Worm (Caenorhabditis elegans) whole organism, L3 larva: ENCODE measurements around the gene amt-2.

Experiments
- R02D3.7 ChIP-seq: fragments of 150-350 bp; optimal IDR thresholded peaks from 2 replicates; lab custom pipeline; 2014; ENCODE audit warnings: missing biosample characterization, missing genetic modification characterization
- ZK546.5 ChIP-seq: sonication (generic microtip); optimal IDR thresholded peaks from 2 replicates; lab custom pipeline; 2017; ENCODE audit warnings: missing biosample characterization, missing genetic modification characterization
- ama-1 ChIP-seq: fragments of 150-350 bp; optimal IDR thresholded peaks from 2 replicates; lab custom pipeline; 2018
- ceh-16 ChIP-seq: sonication (generic microtip); optimal IDR thresholded peaks from 2 replicates; lab custom pipeline; 2017; ENCODE audit warnings: missing biosample characterization, missing genetic modification characterization
- ceh-28 ChIP-seq: fragments of 150-350 bp; optimal IDR thresholded peaks from 2 replicates; lab custom pipeline; 2014; ENCODE audit warnings: missing biosample characterization, missing genetic modification reagents, missing genetic modification characterization
- ceh-82 ChIP-seq: fragments of 150-350 bp; optimal IDR thresholded peaks from 2 replicates; lab custom pipeline; 2014; ENCODE audit warnings: missing biosample characterization, missing genetic modification characterization
- ceh-9 ChIP-seq: sonication (generic microtip); optimal IDR thresholded peaks from 2 replicates; lab custom pipeline; 2018; ENCODE audit warnings: missing biosample characterization, missing genetic modification characterization
- daf-12 ChIP-seq: fragments of 150-350 bp; optimal IDR thresholded peaks from 2 replicates; lab custom pipeline; 2014; ENCODE audit warnings: missing biosample characterization, missing genetic modification reagents, missing genetic modification characterization
- egl-27 ChIP-seq: sonication (generic microtip); optimal IDR thresholded peaks from 4 replicates; lab custom pipeline; 2017; ENCODE audit warnings: missing biosample characterization, missing genetic modification reagents, missing genetic modification characterization
- egl-5 ChIP-seq: fragments of 150-350 bp; optimal IDR thresholded peaks from 2 replicates; lab custom pipeline; 2017; ENCODE audit warnings: missing biosample characterization, missing genetic modification reagents, missing genetic modification characterization, inconsistent platforms
- elt-1 ChIP-seq: fragments of 150-350 bp; optimal IDR thresholded peaks from 2 replicates; lab custom pipeline; 2014; ENCODE audit warnings: missing biosample characterization, missing genetic modification characterization
- elt-2 ChIP-seq: sonication (generic microtip); optimal IDR thresholded peaks from 2 replicates; lab custom pipeline; 2016; ENCODE audit warnings: missing genetic modification reagents, mild to moderate bottlenecking, missing genetic modification characterization, missing compliant biosample characterization
- elt-3 ChIP-seq, 3 experiments: fragments of 150-350 bp in 1 of 3; sonication (generic microtip) in 2 of 3; optimal IDR thresholded peaks; 2 replicates in 2 of 3; 4 replicates in 1 of 3; lab custom pipeline; 2014 to 2017; ENCODE audit warnings: missing biosample characterization in 3 of 3, missing genetic modification characterization in 3 of 3
- fkh-10 ChIP-seq: sonication (generic microtip); optimal IDR thresholded peaks from 2 replicates; lab custom pipeline; 2017; ENCODE audit warnings: missing biosample characterization, missing genetic modification reagents, missing genetic modification characterization
- fkh-2 ChIP-seq: fragments of 150-350 bp; optimal IDR thresholded peaks from 2 replicates; lab custom pipeline; 2014; ENCODE audit warnings: missing biosample characterization, missing genetic modification reagents, missing genetic modification characterization
- fos-1 ChIP-seq: fragments of 150-350 bp; optimal IDR thresholded peaks from 2 replicates; lab custom pipeline; 2014; ENCODE audit warnings: missing biosample characterization, missing genetic modification characterization
- hmg-11 ChIP-seq: sonication (generic microtip); optimal IDR thresholded peaks from 2 replicates; lab custom pipeline; 2016; ENCODE audit warnings: missing genetic modification characterization, missing compliant biosample characterization
- jun-1 ChIP-seq: fragments of 150-350 bp; optimal IDR thresholded peaks from 2 replicates; lab custom pipeline; 2014; ENCODE audit warnings: missing biosample characterization, missing genetic modification reagents, missing genetic modification characterization
- lin-15B ChIP-seq: fragments of 150-350 bp; optimal IDR thresholded peaks from 2 replicates; lab custom pipeline; 2014; ENCODE audit warnings: missing biosample characterization, missing genetic modification characterization
- mdl-1 ChIP-seq: fragments of 150-350 bp; optimal IDR thresholded peaks from 2 replicates; lab custom pipeline; 2014; ENCODE audit warnings: missing biosample characterization, missing genetic modification characterization
- mml-1 ChIP-seq: fragments of 150-350 bp; sonication (generic microtip); optimal IDR thresholded peaks from 3 replicates; lab custom pipeline; 2014; ENCODE audit warnings: missing biosample characterization, missing genetic modification characterization
- nfya-1 ChIP-seq: sonication (generic microtip); optimal IDR thresholded peaks from 2 replicates; lab custom pipeline; 2017; ENCODE audit warnings: missing genetic modification characterization, mild to moderate bottlenecking, missing compliant biosample characterization, antibody characterized with exemption, moderate library complexity; ENCODE audit not compliant: insufficient read depth
- nhr-11 ChIP-seq: fragments of 150-350 bp; optimal IDR thresholded peaks from 2 replicates; lab custom pipeline; 2014; ENCODE audit warnings: missing biosample characterization, missing genetic modification characterization
- nhr-12 ChIP-seq: fragments of 150-350 bp; optimal IDR thresholded peaks from 2 replicates; lab custom pipeline; 2014; ENCODE audit warnings: missing biosample characterization, missing genetic modification characterization
- nhr-23 ChIP-seq: fragments of 150-350 bp; optimal IDR thresholded peaks from 2 replicates; lab custom pipeline; 2014; ENCODE audit warnings: missing biosample characterization, missing genetic modification reagents, missing genetic modification characterization
- nhr-25 ChIP-seq: sonication (generic microtip); optimal IDR thresholded peaks from 2 replicates; lab custom pipeline; 2017; ENCODE audit warnings: missing biosample characterization, missing genetic modification characterization
- nhr-28 ChIP-seq: fragments of 150-350 bp; optimal IDR thresholded peaks from 2 replicates; lab custom pipeline; 2014; ENCODE audit warnings: missing biosample characterization, missing genetic modification characterization
- nhr-43 ChIP-seq: sonication (generic microtip); optimal IDR thresholded peaks from 2 replicates; lab custom pipeline; 2016; ENCODE audit warnings: mild to moderate bottlenecking, missing genetic modification characterization, missing compliant biosample characterization; ENCODE audit not compliant: poor library complexity, severe bottlenecking
- nhr-76 ChIP-seq: fragments of 150-350 bp; sonication (generic microtip); optimal IDR thresholded peaks from 5 replicates; lab custom pipeline; 2014; ENCODE audit warnings: missing biosample characterization, missing genetic modification characterization
- nhr-77 ChIP-seq: fragments of 150-350 bp; optimal IDR thresholded peaks from 2 replicates; lab custom pipeline; 2014; ENCODE audit warnings: missing biosample characterization, missing genetic modification characterization
- pha-4 ChIP-seq: fragments of 150-350 bp; optimal IDR thresholded peaks from 2 replicates; lab custom pipeline; 2014; ENCODE audit warnings: missing biosample characterization, missing genetic modification reagents, missing genetic modification characterization
- sea-2 ChIP-seq: fragments of 150-350 bp; sonication (generic microtip); optimal IDR thresholded peaks from 4 replicates; lab custom pipeline; 2014; ENCODE audit warnings: missing biosample characterization, missing genetic modification reagents, missing genetic modification characterization
- skn-1 ChIP-seq: fragments of 150-350 bp; optimal IDR thresholded peaks from 2 replicates; lab custom pipeline; 2014; ENCODE audit warnings: missing biosample characterization, missing genetic modification characterization
- snpc-4 ChIP-seq: fragments of 150-350 bp; optimal IDR thresholded peaks from 2 replicates; lab custom pipeline; 2014; ENCODE audit warnings: missing biosample characterization, missing genetic modification characterization
- tbx-2 ChIP-seq: sonication (generic microtip); optimal IDR thresholded peaks from 2 replicates; lab custom pipeline; 2016; ENCODE audit warnings: mild to moderate bottlenecking, missing genetic modification characterization, missing compliant biosample characterization
- unc-62 ChIP-seq: fragments of 150-350 bp; sonication (generic microtip); optimal IDR thresholded peaks from 4 replicates; lab custom pipeline; 2014; ENCODE audit warnings: missing biosample characterization, missing genetic modification reagents, missing genetic modification characterization
- zag-1 ChIP-seq: fragments of 150-350 bp; optimal IDR thresholded peaks from 2 replicates; lab custom pipeline; 2014; ENCODE audit warnings: missing biosample characterization, missing genetic modification characterization
- ztf-11 ChIP-seq: fragments of 150-350 bp; optimal IDR thresholded peaks from 2 replicates; lab custom pipeline; 2014; ENCODE audit warnings: missing biosample characterization, missing genetic modification characterization
- ztf-4 ChIP-seq: fragments of 150-350 bp; optimal IDR thresholded peaks from 2 replicates; lab custom pipeline; 2014; ENCODE audit warnings: missing biosample characterization, missing genetic modification characterization

Gene amt-2

DNA sequence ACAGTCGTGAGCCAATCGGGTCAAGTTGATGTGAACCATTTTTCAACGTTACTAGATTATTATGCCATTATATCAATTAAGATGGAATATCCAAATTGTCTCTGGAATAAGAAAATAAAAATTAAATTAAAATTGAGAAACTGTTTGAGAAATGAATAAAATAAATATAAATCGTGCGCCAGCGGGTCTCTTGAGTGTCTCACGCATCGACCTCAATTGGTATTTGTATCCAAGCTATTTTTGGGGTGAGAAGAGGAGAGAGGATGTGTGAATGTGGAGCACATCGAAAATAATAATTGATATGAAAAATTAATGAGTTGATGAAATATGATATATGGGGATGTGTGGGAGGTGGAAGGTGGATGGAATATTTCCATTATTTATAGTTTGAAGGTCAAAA, 3.3 kb upstream of the amt-2 start, which contains the start of gene F49E11.2:
Gene F49E11.2, minus strand, starts transcription at position 101 of the 400 bp plus-strand sequence.
- TF ChIP-seq snpc-4 (tag; lab: Kevin White, UChicago) (no peak), tbx-2 (tag; lab: Kevin White, UChicago) (no peak), lin-15B (no peak), daf-12 (tag; lab: Kevin White, UChicago) (no peak), fkh-2 (tag; lab: Kevin White, UChicago) (no peak), nhr-28 (tag; lab: Kevin White, UChicago) (no peak), nhr-77 (tag; lab: Kevin White, UChicago) (no peak), sea-2 (GFP tag; lab: Kevin White, UChicago) (no peak), nhr-25 (tag; lab: Kevin White, UChicago) (no peak), nhr-76 (tag; lab: Kevin White, UChicago) (no peak), egl-5 (tag; lab: Kevin White, UChicago) (no peak), fkh-10 (GFP tag; lab: Kevin White, UChicago) (no peak), fos-1 (no peak), nhr-23 (tag; lab: Kevin White, UChicago) (no peak), pha-4 (no peak), elt-3 (tag; optimal IDR thresholded peaks at IDR 0.05; lab: Kevin White, UChicago) (no peak)

DNA sequence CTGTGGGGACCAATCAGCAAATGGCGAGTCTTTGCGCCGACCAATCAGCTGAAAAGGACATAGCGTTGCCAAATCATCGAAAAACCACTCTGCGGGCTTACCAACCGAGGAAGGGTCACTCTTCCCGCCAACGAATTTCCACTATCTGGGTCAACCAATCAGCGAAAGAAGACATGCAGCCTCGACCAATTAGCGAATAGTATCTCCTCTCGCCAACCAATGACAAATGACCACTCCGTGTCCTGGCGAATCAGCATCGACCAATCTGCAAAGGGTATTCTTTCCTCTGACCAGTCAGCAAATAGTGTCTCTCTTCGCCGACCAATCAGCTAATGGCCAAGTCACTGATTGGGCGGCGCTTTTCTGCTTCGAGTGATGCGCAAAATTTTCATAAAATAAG, 705 bp upstream of the amt-2 start:
- TF ChIP-seq nfya-1 (tag; lab: Kevin White, UChicago) = peak; percentile 79
- no peak for TF ChIP-seq egl-27

DNA sequence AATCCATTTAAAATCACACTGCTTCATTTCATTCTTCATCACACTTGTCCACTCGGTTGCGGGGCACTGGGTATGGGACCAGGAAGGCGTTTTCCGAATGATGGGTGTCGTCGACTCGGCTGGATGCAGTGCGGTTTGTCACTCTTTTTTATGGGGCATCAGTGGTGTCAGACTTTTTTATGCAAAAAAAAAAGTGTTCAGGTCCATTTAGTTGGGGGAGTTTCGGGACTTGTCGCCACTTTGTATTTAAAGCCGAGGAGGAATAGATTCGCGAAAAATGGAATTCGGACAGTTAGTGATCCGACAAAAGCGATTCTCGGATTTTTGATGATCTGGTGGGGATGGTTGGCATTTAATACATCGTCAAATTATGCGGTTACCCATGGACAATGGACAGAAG, 2.8 kb downstream of the amt-2 start:
- TF ChIP-seq mml-1 (tag; lab: Kevin White, UChicago) (no peak), fkh-10 (GFP tag; lab: Kevin White, UChicago) (no peak), ceh-28 (tag; lab: Kevin White, UChicago) (no peak), snpc-4 (tag; lab: Kevin White, UChicago) (no peak), skn-1 (tag; lab: Kevin White, UChicago) (no peak), ama-1 (no peak), daf-12 (tag; lab: Kevin White, UChicago) (no peak), nhr-23 (tag; lab: Kevin White, UChicago) (no peak), ztf-4 (tag; lab: Kevin White, UChicago) (no peak)

DNA sequence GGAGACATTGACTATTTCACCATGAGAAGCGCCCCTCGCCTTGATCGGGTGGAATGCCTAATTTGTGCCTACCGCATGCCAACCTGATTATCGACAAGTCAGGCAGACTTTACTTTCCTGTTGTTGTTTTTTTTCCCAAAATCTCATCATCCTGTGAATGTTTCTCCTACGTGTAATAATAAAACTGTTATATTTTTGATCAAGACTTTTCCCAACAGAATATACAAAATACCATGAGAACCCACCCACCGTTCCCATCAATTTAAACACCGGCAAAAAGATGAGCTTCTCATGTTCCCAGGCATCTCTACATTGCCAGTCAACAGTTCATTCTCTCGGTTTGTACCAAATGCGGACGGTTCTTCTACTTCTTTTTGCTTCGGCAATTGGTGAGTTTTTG, 4.7 kb downstream of the amt-2 start, which contains the start of gene scl-9:
Gene scl-9, plus strand, starts transcription at position 301 of the 400 bp plus-strand sequence.
- TF ChIP-seq egl-27 (no peak), ztf-4 (tag; lab: Kevin White, UChicago) (no peak), ceh-9 (no peak), fkh-10 (GFP tag; lab: Kevin White, UChicago) (no peak), nhr-23 (tag; lab: Kevin White, UChicago) (no peak), ceh-28 (tag; lab: Kevin White, UChicago) (no peak), unc-62 (GFP tag; lab: Kevin White, UChicago) (no peak), nhr-43 (tag; lab: Kevin White, UChicago) (no peak), elt-2 (tag; lab: Kevin White, UChicago) (no peak), R02D3.7 (tag; lab: Kevin White, UChicago) (no peak), ceh-82 (tag; lab: Kevin White, UChicago) (no peak), daf-12 (tag; lab: Kevin White, UChicago) (no peak), elt-1 (tag; lab: Kevin White, UChicago) (no peak), nhr-11 (tag; lab: Kevin White, UChicago) (no peak), nfya-1 (tag; lab: Kevin White, UChicago) (no peak), nhr-25 (tag; lab: Kevin White, UChicago) (no peak), mml-1 (tag; lab: Kevin White, UChicago) (no peak), pha-4 (no peak)

DNA sequence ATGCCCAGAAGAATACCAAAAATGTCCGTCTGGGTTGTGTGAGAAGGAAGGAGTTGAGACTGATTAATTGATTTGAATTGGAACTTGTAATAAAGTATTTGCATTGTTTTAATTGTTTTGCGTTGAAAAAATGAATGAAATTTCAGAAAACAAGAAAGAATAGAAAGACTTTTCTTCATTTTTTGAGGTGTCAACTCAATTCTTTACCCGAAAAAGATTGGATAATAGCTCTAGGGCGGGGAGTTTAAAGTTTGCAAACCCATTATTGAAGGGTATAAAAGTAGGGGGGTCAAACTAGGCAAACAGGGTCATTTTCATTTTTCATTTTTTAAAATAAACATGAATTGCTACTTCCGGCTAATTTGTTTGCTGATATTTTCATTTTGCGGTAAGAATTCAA, 6.0 kb downstream of the amt-2 start, which contains the start of gene scl-10:
Gene scl-10, plus strand, starts transcription at position 301 of the 400 bp plus-strand sequence.
- TF ChIP-seq nhr-77 (tag; lab: Kevin White, UChicago) (no peak), fkh-10 (GFP tag; lab: Kevin White, UChicago) (no peak), jun-1 (tag; lab: Kevin White, UChicago) (no peak), nhr-25 (tag; lab: Kevin White, UChicago) (no peak), ZK546.5 (tag; lab: Kevin White, UChicago) (no peak), nhr-43 (tag; lab: Kevin White, UChicago) (no peak), daf-12 (tag; lab: Kevin White, UChicago) (no peak), unc-62 (GFP tag; lab: Kevin White, UChicago) (no peak), hmg-11 (tag; lab: Kevin White, UChicago) (no peak), ceh-82 (tag; lab: Kevin White, UChicago) (no peak), ztf-11 (tag; lab: Kevin White, UChicago) (no peak), skn-1 (tag; lab: Kevin White, UChicago) (no peak), mdl-1 (no peak), ceh-16 (tag; lab: Kevin White, UChicago) (no peak), elt-1 (tag; lab: Kevin White, UChicago) (no peak), zag-1 (tag; lab: Kevin White, UChicago) (no peak), nhr-12 (tag; lab: Kevin White, UChicago) (no peak)
- TF ChIP-seq, all 47 proteins: peak for 0
